Worm (Caenorhabditis elegans) whole organism, L1 larva: Measurements from ENCODE around the gene col-166.

Experiments
- C04F5.9 ChIP-seq: sonication (generic microtip); optimal IDR thresholded peaks from 2 replicates; lab custom pipeline; 2016; ENCODE audit warnings: missing genetic modification characterization, missing compliant biosample characterization
- Y116A8C.19 ChIP-seq: sonication (generic microtip); optimal IDR thresholded peaks from 2 replicates; lab custom pipeline; 2016; ENCODE audit warnings: missing compliant biosample characterization, missing genetic modification characterization, borderline replicate concordance
- aly-2 ChIP-seq: fragments of 150-350 bp; optimal IDR thresholded peaks from 2 replicates; lab custom pipeline; 2014; ENCODE audit warnings: missing biosample characterization, missing genetic modification characterization
- ceh-8 ChIP-seq: fragments of 200-800 bp; sonication (Bioruptor generic); optimal IDR thresholded peaks from 2 replicates; lab custom pipeline; 2018; ENCODE audit warnings: mild to moderate bottlenecking, missing genetic modification characterization, moderate library complexity, missing compliant biosample characterization
- ceh-82 ChIP-seq, 3 experiments: fragments of 150-350 bp in 1 of 3; sonication (generic microtip) in 2 of 3; optimal IDR thresholded peaks; 2 replicates each; lab custom pipeline; 2014 to 2017; ENCODE audit warnings: missing biosample characterization in 3 of 3, missing genetic modification characterization in 3 of 3
- ces-1 ChIP-seq: fragments of 150-350 bp; optimal IDR thresholded peaks from 2 replicates; lab custom pipeline; 2014; ENCODE audit warnings: missing biosample characterization, missing genetic modification reagents, missing genetic modification characterization
- dpl-1 ChIP-seq, 3 experiments: fragments of 150-350 bp in 2 of 3; sonication (generic microtip) in 1 of 3; optimal IDR thresholded peaks; 2 replicates each; lab custom pipeline; 2014 to 2017; ENCODE audit warnings: missing biosample characterization in 3 of 3, missing genetic modification characterization in 3 of 3, missing genetic modification reagents in 3 of 3
- dsc-1 ChIP-seq: sonication (generic microtip); optimal IDR thresholded peaks from 2 replicates; lab custom pipeline; 2016; ENCODE audit warnings: mild to moderate bottlenecking, missing genetic modification characterization, missing compliant biosample characterization
- egl-13 ChIP-seq: sonication (generic microtip); optimal IDR thresholded peaks from 2 replicates; lab custom pipeline; 2016; ENCODE audit warnings: missing genotype, missing genetic modification reagents, missing genetic modification characterization, missing compliant biosample characterization
- egl-27 ChIP-seq, 2 experiments: fragments of 150-350 bp in 1 of 2; sonication (generic microtip); optimal IDR thresholded peaks; 3 replicates each; lab custom pipeline; 2017 to 2018; ENCODE audit warnings: missing biosample characterization in 2 of 2, missing genetic modification characterization in 2 of 2, missing genetic modification reagents in 2 of 2
- elt-3 ChIP-seq, 6 experiments: fragments of 150-350 bp in 1 of 6; sonication (generic microtip); optimal IDR thresholded peaks; 2 replicates each; lab custom pipeline; 2017 to 2018; ENCODE audit warnings: missing biosample characterization in 6 of 6, missing genetic modification characterization in 6 of 6, inconsistent platforms in 1 of 6
- ets-5 ChIP-seq: fragments of 200-800 bp; sonication (Bioruptor generic); IDR thresholded peaks from 2 replicates; pipeline ENCODE4 v1.3.6; 2022; ENCODE audit warnings: missing genetic modification characterization, missing compliant biosample characterization
- fkh-4 ChIP-seq: sonication (generic microtip); optimal IDR thresholded peaks from 2 replicates; lab custom pipeline; 2016; ENCODE audit warnings: missing compliant biosample characterization, missing genetic modification characterization, borderline replicate concordance
- fkh-8 ChIP-seq: sonication (generic microtip); optimal IDR thresholded peaks from 2 replicates; lab custom pipeline; 2016; ENCODE audit warnings: mild to moderate bottlenecking, missing genetic modification characterization, missing compliant biosample characterization
- fos-1 ChIP-seq: fragments of 150-350 bp; optimal IDR thresholded peaks from 2 replicates; lab custom pipeline; 2014; ENCODE audit warnings: missing biosample characterization, missing genetic modification characterization
- hlh-4 ChIP-seq: sonication (generic microtip); optimal IDR thresholded peaks from 2 replicates; lab custom pipeline; 2016; ENCODE audit warnings: mild to moderate bottlenecking, missing genetic modification characterization, missing compliant biosample characterization
- irx-1 ChIP-seq: sonication (generic microtip); optimal IDR thresholded peaks from 2 replicates; lab custom pipeline; 2016; ENCODE audit warnings: missing genetic modification characterization, missing compliant biosample characterization
- jun-1 ChIP-seq: fragments of 150-350 bp; optimal IDR thresholded peaks from 2 replicates; lab custom pipeline; 2014; ENCODE audit warnings: missing biosample characterization, missing genetic modification reagents, missing genetic modification characterization
- lin-13 ChIP-seq: fragments of 150-350 bp; optimal IDR thresholded peaks from 2 replicates; lab custom pipeline; 2014; ENCODE audit warnings: missing biosample characterization, missing genetic modification reagents, missing genetic modification characterization
- lin-14 ChIP-seq: fragments of 200-800 bp; sonication (Bioruptor generic); optimal IDR thresholded peaks from 2 replicates; lab custom pipeline; 2018; ENCODE audit warnings: mild to moderate bottlenecking, missing genetic modification characterization, moderate library complexity, missing compliant biosample characterization
- lin-35 ChIP-seq, 2 experiments: fragments of 150-350 bp; optimal IDR thresholded peaks; 2 replicates each; lab custom pipeline; 2014; ENCODE audit warnings: missing biosample characterization in 2 of 2, missing genetic modification characterization in 2 of 2, missing genetic modification reagents in 2 of 2
- lin-39 ChIP-seq: fragments of 150-350 bp; optimal IDR thresholded peaks from 2 replicates; lab custom pipeline; 2014; ENCODE audit warnings: missing biosample characterization, missing genetic modification reagents, missing genetic modification characterization
- mab-9 ChIP-seq: fragments of 200-800 bp; sonication (Bioruptor generic); IDR thresholded peaks from 2 replicates; pipeline ENCODE4 v1.3.6; 2022; ENCODE audit warnings: missing genetic modification reagents, missing genetic modification characterization, missing compliant biosample characterization
- mdl-1 ChIP-seq, 2 experiments: fragments of 150-350 bp; optimal IDR thresholded peaks; 2 replicates each; lab custom pipeline; 2014 to 2017; ENCODE audit warnings: missing biosample characterization in 2 of 2, missing genetic modification characterization in 2 of 2, inconsistent platforms in 1 of 2
- mef-2 ChIP-seq: fragments of 150-350 bp; optimal IDR thresholded peaks from 2 replicates; lab custom pipeline; 2014; ENCODE audit warnings: missing biosample characterization, missing genetic modification characterization
- mep-1 ChIP-seq: fragments of 150-350 bp; optimal IDR thresholded peaks from 2 replicates; lab custom pipeline; 2014; ENCODE audit warnings: missing biosample characterization, missing genetic modification characterization
- nhr-12 ChIP-seq: sonication (generic microtip); optimal IDR thresholded peaks from 2 replicates; lab custom pipeline; 2017; ENCODE audit warnings: missing biosample characterization, missing genetic modification characterization
- nhr-19 ChIP-seq: fragments of 200-800 bp; sonication (Bioruptor generic); conservative IDR thresholded peaks from 2 replicates; pipeline ENCODE4 v1.3.6; 2022; ENCODE audit warnings: missing genetic modification characterization, missing compliant biosample characterization
- nhr-20 ChIP-seq: sonication (generic microtip); optimal IDR thresholded peaks from 2 replicates; lab custom pipeline; 2016; ENCODE audit warnings: mild to moderate bottlenecking, missing genetic modification characterization, missing compliant biosample characterization
- nhr-28 ChIP-seq: fragments of 150-350 bp; optimal IDR thresholded peaks from 2 replicates; lab custom pipeline; 2014; ENCODE audit warnings: missing biosample characterization, missing genetic modification characterization
- nhr-47 ChIP-seq: sonication (generic microtip); optimal IDR thresholded peaks from 2 replicates; lab custom pipeline; 2016; ENCODE audit warnings: mild to moderate bottlenecking, missing genetic modification characterization, moderate library complexity, missing compliant biosample characterization
- nhr-76 ChIP-seq: sonication (generic microtip); optimal IDR thresholded peaks from 2 replicates; lab custom pipeline; 2017; ENCODE audit warnings: missing biosample characterization, missing genetic modification characterization
- nhr-84 ChIP-seq: sonication (generic microtip); optimal IDR thresholded peaks from 2 replicates; lab custom pipeline; 2017; ENCODE audit warnings: missing biosample characterization, missing genetic modification characterization
- pqm-1 ChIP-seq: sonication (generic microtip); optimal IDR thresholded peaks from 3 replicates; lab custom pipeline; 2017; ENCODE audit warnings: missing biosample characterization, missing genetic modification characterization
- rnt-1 ChIP-seq: sonication (generic microtip); optimal IDR thresholded peaks from 2 replicates; lab custom pipeline; 2016; ENCODE audit warnings: mild to moderate bottlenecking, missing genetic modification characterization, moderate library complexity, missing compliant biosample characterization
- snu-23 ChIP-seq: sonication (generic microtip); optimal IDR thresholded peaks from 2 replicates; lab custom pipeline; 2016; ENCODE audit warnings: missing genetic modification characterization, missing compliant biosample characterization
- sox-4 ChIP-seq: sonication (generic microtip); optimal IDR thresholded peaks from 2 replicates; lab custom pipeline; 2016; ENCODE audit warnings: missing genetic modification characterization, missing compliant biosample characterization
- sptf-1 ChIP-seq: fragments of 150-350 bp; optimal IDR thresholded peaks from 2 replicates; lab custom pipeline; 2014; ENCODE audit warnings: missing biosample characterization, missing genetic modification characterization
- swsn-7 ChIP-seq: sonication (generic microtip); optimal IDR thresholded peaks from 2 replicates; lab custom pipeline; 2016; ENCODE audit warnings: missing genetic modification characterization, missing compliant biosample characterization
- tlp-1 ChIP-seq: fragments of 150-350 bp; optimal IDR thresholded peaks from 2 replicates; lab custom pipeline; 2014; ENCODE audit warnings: missing biosample characterization, missing genetic modification characterization
- unc-30 ChIP-seq: sonication (generic microtip); optimal IDR thresholded peaks from 2 replicates; lab custom pipeline; 2017; ENCODE audit warnings: missing biosample characterization, missing genetic modification characterization
- vab-15 ChIP-seq: sonication (generic microtip); optimal IDR thresholded peaks from 2 replicates; lab custom pipeline; 2017; ENCODE audit warnings: missing genotype, mild to moderate bottlenecking, missing genetic modification characterization, missing compliant biosample characterization
- xbp-1 ChIP-seq: sonication (generic microtip); optimal IDR thresholded peaks from 2 replicates; lab custom pipeline; 2016; ENCODE audit warnings: missing genetic modification characterization, missing compliant biosample characterization
- zip-4 ChIP-seq: fragments of 200-800 bp; sonication (Bioruptor generic); optimal IDR thresholded peaks from 2 replicates; lab custom pipeline; 2018; ENCODE audit warnings: mild to moderate bottlenecking, missing genetic modification characterization, moderate library complexity, missing compliant biosample characterization
- ztf-11 ChIP-seq, 2 experiments: sonication (generic microtip); optimal IDR thresholded peaks; 2 replicates each; lab custom pipeline; 2016 to 2017; ENCODE audit warnings: missing genetic modification characterization in 2 of 2, missing biosample characterization in 1 of 2, missing compliant biosample characterization in 1 of 2
- ztf-4 ChIP-seq: fragments of 150-350 bp; optimal IDR thresholded peaks from 2 replicates; lab custom pipeline; 2014; ENCODE audit warnings: missing biosample characterization, missing genetic modification characterization

Gene col-166

ce11 chrX:6292143-6292542, 12.3 kb downstream of the col-166 start (continued):
- TF ChIP-seq nhr-19 (GFP tag; lab: Robert Waterston, UW): peak; percentile 65
- peak; percentile 39 for TF ChIP-seq nhr-20 (tag; lab: Kevin White, UChicago)
- peak; percentile 62 for TF ChIP-seq mep-1 (tag; lab: Kevin White, UChicago)
- TF ChIP-seq irx-1: peak; percentile 15
- TF ChIP-seq nhr-28 (tag; lab: Kevin White, UChicago): no peak
- TF ChIP-seq fkh-8 (tag; lab: Kevin White, UChicago): peak; percentile 27
- peak in 1 of 2 experiments; percentile 43 for TF ChIP-seq mdl-1 (tag; optimal IDR thresholded peaks at IDR 0.05; lab: Kevin White, UChicago)

- no peak for TF ChIP-seq fkh-4 (tag; lab: Kevin White, UChicago)
- no peak for TF ChIP-seq nhr-19 (GFP tag; lab: Robert Waterston, UW)
- no peak for TF ChIP-seq xbp-1 (tag; lab: Kevin White, UChicago)
- TF ChIP-seq lin-13 (GFP tag; lab: Kevin White, UChicago): no peak
- no peak for TF ChIP-seq dsc-1 (tag; lab: Kevin White, UChicago)
- no peak for TF ChIP-seq nhr-47
- TF ChIP-seq mep-1 (tag; lab: Kevin White, UChicago): no peak
- TF ChIP-seq Y116A8C.19 (tag; lab: Kevin White, UChicago): no peak
- TF ChIP-seq ztf-4 (tag; lab: Kevin White, UChicago): no peak
- no peak for TF ChIP-seq mdl-1 (tag; optimal IDR thresholded peaks at IDR 0.05; lab: Kevin White, UChicago)
- TF ChIP-seq lin-14: no peak
- TF ChIP-seq ztf-11 (tag; optimal IDR thresholded peaks at IDR 0.05; lab: Kevin White, UChicago): no peak
These were observed 13.0 kb downstream of the col-166 start, which contains the start of gene mom-1 for ce11 chrX:6292812-6293211. TSS of gene mom-1 (plus strand) at chrX:6293112.

ce11 chrX:6296402-6296844, 16.6 kb downstream of the col-166 start:
- TF ChIP-seq egl-27 (tag; optimal IDR thresholded peaks at IDR 0.05; lab: Kevin White, UChicago): peak; percentile 88 to 97
- peak; percentile 95 for TF ChIP-seq lin-13 (GFP tag; lab: Kevin White, UChicago)
- TF ChIP-seq fkh-4 (tag; lab: Kevin White, UChicago): peak; percentile 92
- no peak for TF ChIP-seq ets-5 (GFP tag; lab: Robert Waterston, UW)
- peak; percentile 96 for TF ChIP-seq zip-4 (GFP tag; lab: Kevin White, UChicago)
- peak; percentile 82 to 93 for TF ChIP-seq lin-35 (GFP tag; optimal IDR thresholded peaks at IDR 0.05; lab: Kevin White, UChicago)
- peak; percentile 92 for TF ChIP-seq C04F5.9
- TF ChIP-seq nhr-19 (GFP tag; lab: Robert Waterston, UW): peak; percentile 98
- peak; percentile 99 for TF ChIP-seq fos-1 (tag; lab: Kevin White, UChicago)
- peak; percentile 99 for TF ChIP-seq egl-13 (tag; lab: Kevin White, UChicago)
- TF ChIP-seq xbp-1 (tag; lab: Kevin White, UChicago): peak; percentile 99
- TF ChIP-seq nhr-12 (tag; lab: Kevin White, UChicago): peak; percentile 85
- TF ChIP-seq dpl-1 (GFP tag; optimal IDR thresholded peaks at IDR 0.05; lab: Kevin White, UChicago): peak; percentile 54 to 71 (median 55)
- TF ChIP-seq hlh-4 (tag; lab: Kevin White, UChicago): peak; percentile 68
- peak; percentile 99 for TF ChIP-seq sox-4 (tag; lab: Kevin White, UChicago)
- peak; percentile 100 for TF ChIP-seq nhr-47
- TF ChIP-seq ceh-8 (GFP tag; lab: Kevin White, UChicago): peak; percentile 99
- peak; percentile 90 for TF ChIP-seq mef-2 (tag; lab: Kevin White, UChicago)
- peak; percentile 81 for TF ChIP-seq vab-15 (tag; lab: Kevin White, UChicago)
- TF ChIP-seq ceh-82 (tag; optimal IDR thresholded peaks at IDR 0.05; lab: Kevin White, UChicago): peak; percentile 98 to 100 (median 99)
- peak; percentile 94 for TF ChIP-seq aly-2 (tag; lab: Kevin White, UChicago)
- TF ChIP-seq pqm-1: peak; percentile 98
- TF ChIP-seq mab-9 (GFP tag; lab: Robert Waterston, UW): peak; percentile 98
- TF ChIP-seq unc-30 (tag; lab: Kevin White, UChicago): peak; percentile 96
- no peak for TF ChIP-seq sptf-1
- TF ChIP-seq nhr-84 (tag; lab: Kevin White, UChicago): peak; percentile 52
- peak; percentile 58 to 100 (median 96) for TF ChIP-seq elt-3 (tag; optimal IDR thresholded peaks at IDR 0.05; lab: Kevin White, UChicago)
- TF ChIP-seq fkh-8 (tag; lab: Kevin White, UChicago): peak; percentile 99
- peak; percentile 98 for TF ChIP-seq rnt-1 (tag; lab: Kevin White, UChicago)
- peak; percentile 100 for TF ChIP-seq dsc-1 (tag; lab: Kevin White, UChicago)
- peak; percentile 99 for TF ChIP-seq lin-39
- TF ChIP-seq ces-1 (GFP tag; lab: Kevin White, UChicago): peak; percentile 96
- TF ChIP-seq ztf-11 (tag; optimal IDR thresholded peaks at IDR 0.05; lab: Kevin White, UChicago): peak; percentile 84 to 98
- TF ChIP-seq nhr-76: peak; percentile 97
- TF ChIP-seq swsn-7 (tag; lab: Kevin White, UChicago): peak; percentile 99
- TF ChIP-seq tlp-1 (tag; lab: Kevin White, UChicago): peak; percentile 33
- TF ChIP-seq jun-1 (tag; lab: Kevin White, UChicago): peak; percentile 100
- TF ChIP-seq snu-23 (GFP tag; lab: Kevin White, UChicago): peak; percentile 100
